Fruit fly (Drosophila melanogaster): Measurements from ENCODE around the gene Pxd.

dm6 chr3R:16985547-16985946, 28.8 kb upstream of the Pxd start:
- TF ChIP-seq CG10669 (GFP tag; optimal IDR thresholded peaks at IDR 0.05) (no peak), CG6854 (GFP tag; optimal IDR thresholded peaks at IDR 0.05) (no peak), spab (GFP tag; optimal IDR thresholded peaks at IDR 0.05) (no peak), Hr4 (GFP tag; optimal IDR thresholded peaks at IDR 0.05) (peak; percentile 1), Smox (GFP tag; optimal IDR thresholded peaks at IDR 0.05) (peak; percentile 70), CG4318 (GFP tag; optimal IDR thresholded peaks at IDR 0.05) (no peak), CG16779 (tag; optimal IDR thresholded peaks at IDR 0.05) (no peak), CG7368 (GFP tag; optimal IDR thresholded peaks at IDR 0.05) (no peak), Gug (GFP tag; IDR thresholded peaks at IDR 0.05) (no peak), CG34406 (GFP tag; optimal IDR thresholded peaks at IDR 0.05) (peak; percentile 19), fd85E (GFP tag; optimal IDR thresholded peaks at IDR 0.05) (no peak)
